Worm (Caenorhabditis elegans) whole organism, young adult: ENCODE measurements around the gene D2096.13.

ENCODE experiments used
- ama-1 ChIP-seq, 3 experiments: fragments of 150-350 bp in 1 of 3; sonication (generic microtip) in 2 of 3; optimal IDR thresholded peaks; 2 replicates each; lab custom pipeline; 2014 to 2018; ENCODE audit warnings: missing biosample characterization in 2 of 3, missing genetic modification characterization in 2 of 3, missing genetic modification reagents in 2 of 3
- cebp-1 ChIP-seq, 2 experiments: fragments of 200-800 bp in 1 of 2; sonication (Bioruptor generic) in 1 of 2; sonication (generic microtip) in 1 of 2; IDR thresholded peaks in 1 of 2; optimal IDR thresholded peaks in 1 of 2; 2 replicates each; pipeline versions ENCODE4 v1.3.6 to Lab custom; 2017 to 2022; ENCODE audit warnings: missing compliant biosample characterization in 2 of 2, missing genetic modification characterization in 2 of 2, mild to moderate bottlenecking in 1 of 2, missing genetic modification reagents in 1 of 2, moderate library complexity in 1 of 2
- rec-8 ChIP-seq, 2 experiments: sonication (generic microtip); optimal IDR thresholded peaks; 2 replicates each; lab custom pipeline; 2016; ENCODE audit warnings: mild to moderate bottlenecking in 2 of 2, missing genetic modification characterization in 2 of 2, missing genetic modification reagents in 2 of 2, missing genotype in 2 of 2, missing biosample characterization in 1 of 2, missing compliant biosample characterization in 1 of 2, moderate library complexity in 1 of 2
- snpc-4 ChIP-seq, 5 experiments: fragments of 150-350 bp in 1 of 5; sonication (generic microtip) in 4 of 5; optimal IDR thresholded peaks; 2 replicates each; lab custom pipeline; 2014 to 2018; ENCODE audit warnings: missing genetic modification characterization in 5 of 5, missing biosample characterization in 3 of 5, antibody characterized with exemption in 2 of 5, mild to moderate bottlenecking in 2 of 5, missing compliant biosample characterization in 2 of 5, missing genotype in 2 of 5, moderate library complexity in 2 of 5, missing genetic modification reagents in 1 of 5
- sptf-2 ChIP-seq: fragments of 200-800 bp; sonication (Bioruptor generic); optimal IDR thresholded peaks from 2 replicates; lab custom pipeline; 2018; ENCODE audit warnings: mild to moderate bottlenecking, missing genetic modification characterization, missing compliant biosample characterization
- zim-3 ChIP-seq: sonication (generic microtip); optimal IDR thresholded peaks from 2 replicates; lab custom pipeline; 2017; ENCODE audit warnings: mild to moderate bottlenecking, missing genetic modification characterization, moderate library complexity, missing compliant biosample characterization

ce11 chrIV:8377501-8377900, 19.1 kb upstream of the D2096.13 start, which contains the start of gene D2096.7:
- TF ChIP-seq snpc-4 (GFP tag; optimal IDR thresholded peaks at IDR 0.05; lab: Kevin White, UChicago), result no peak
- peak in 2 of 4 experiments; percentile 67 to 72 for TF ChIP-seq snpc-4 (tag; optimal IDR thresholded peaks at IDR 0.05; lab: Kevin White, UChicago)
- 0 out of 2 replicates have a peak, but pooled peaks have one; percentile 19 for TF ChIP-seq cebp-1 (GFP tag; IDR thresholded peaks at IDR 0.05; lab: Robert Waterston, UW)
- peak; percentile 76 for TF ChIP-seq cebp-1 (tag; optimal IDR thresholded peaks at IDR 0.05; lab: Kevin White, UChicago)
- peak; percentile 74 for TF ChIP-seq ama-1 (optimal IDR thresholded peaks at IDR 0.05; lab: Kevin White, UChicago)
- TF ChIP-seq ama-1 (GFP tag; optimal IDR thresholded peaks at IDR 0.05; lab: Kevin White, UChicago), result peak; percentile 76 to 95
- TF ChIP-seq sptf-2 (GFP tag; lab: Kevin White, UChicago), result no peak
- TF ChIP-seq zim-3 (tag; lab: Kevin White, UChicago), result peak; percentile 64
- TF ChIP-seq rec-8 (tag; optimal IDR thresholded peaks at IDR 0.05; lab: Kevin White, UChicago), result no peak
